Fruit fly (Drosophila melanogaster): ENCODE measurements around the gene ppk11.

Gene ppk11

dm6 chr2L:9758856-9759255 lies 16.0 kb downstream of the ppk11 start:
- TF ChIP-seq fd96Ca (GFP tag; IDR thresholded peaks at IDR 0.05) (peak; percentile 87), EcR (GFP tag; optimal IDR thresholded peaks at IDR 0.05) (peak; percentile 45), Snoo (tag; optimal IDR thresholded peaks at IDR 0.05) (peak; percentile 2), Ets98B (GFP tag; IDR thresholded peaks at IDR 0.05) (peak; percentile 68), rn (GFP tag; IDR thresholded peaks at IDR 0.05) (peak; percentile 34; the same call in 1 of the 2 replicates), CG17806 (tag; optimal IDR thresholded peaks at IDR 0.05) (no peak), Pif1B (GFP tag; optimal IDR thresholded peaks at IDR 0.05) (peak; percentile 15), D1 (tag; optimal IDR thresholded peaks at IDR 0.05) (no peak), CG12605 (GFP tag; IDR thresholded peaks at IDR 0.05) (peak; percentile 33; the same call in 1 of the 2 replicates), CG9948 (tag; optimal IDR thresholded peaks at IDR 0.05) (no peak), CG15710 (tag; optimal IDR thresholded peaks at IDR 0.05) (peak; percentile 35), CG4496 (GFP tag; IDR thresholded peaks at IDR 0.05) (peak; percentile 51), CG32121 (GFP tag; IDR thresholded peaks at IDR 0.05) (peak; percentile 63)

- TF ChIP-seq Pif1B (GFP tag; optimal IDR thresholded peaks at IDR 0.05) (peak; percentile 85), CG12605 (GFP tag; IDR thresholded peaks at IDR 0.05) (peak; percentile 73; the same call in 1 of the 2 replicates), CG32121 (GFP tag; IDR thresholded peaks at IDR 0.05) (peak; percentile 82), CG8301 (tag; optimal IDR thresholded peaks at IDR 0.05) (peak; percentile 71), EcR (GFP tag; optimal IDR thresholded peaks at IDR 0.05) (no peak), CG10348 (GFP tag; IDR thresholded peaks at IDR 0.05) (peak; percentile 64; the same call in 1 of the 2 replicates), CG13204 (GFP tag; optimal IDR thresholded peaks at IDR 0.05) (no peak), fd96Ca (GFP tag; IDR thresholded peaks at IDR 0.05) (peak; percentile 89), rn (GFP tag; IDR thresholded peaks at IDR 0.05) (peak; percentile 85), CG17806 (tag; optimal IDR thresholded peaks at IDR 0.05) (peak; percentile 70), CG8159 (tag; optimal IDR thresholded peaks at IDR 0.05) (peak; percentile 73), CG14655 (GFP tag; optimal IDR thresholded peaks at IDR 0.05) (peak; percentile 80), CG4496 (GFP tag; IDR thresholded peaks at IDR 0.05) (peak; percentile 89), CG9948 (tag; optimal IDR thresholded peaks at IDR 0.05) (peak; percentile 62), D1 (tag; optimal IDR thresholded peaks at IDR 0.05) (peak; percentile 37), CG15710 (tag; optimal IDR thresholded peaks at IDR 0.05) (peak; percentile 51), gl (tag; optimal IDR thresholded peaks at IDR 0.05) (no peak), Snoo (tag; optimal IDR thresholded peaks at IDR 0.05) (peak; percentile 78), Pif1A (GFP tag; optimal IDR thresholded peaks at IDR 0.05) (peak; percentile 94), CG34367 (tag; optimal IDR thresholded peaks at IDR 0.05) (peak; percentile 56), Ets98B (GFP tag; IDR thresholded peaks at IDR 0.05) (peak; percentile 90)
Measured at dm6 chr2L:9757990-9758814, 16.6 kb downstream of the ppk11 start, which contains the start of gene zf30C. Gene zf30C (plus strand): TSS chr2L:9758342.

DNA sequence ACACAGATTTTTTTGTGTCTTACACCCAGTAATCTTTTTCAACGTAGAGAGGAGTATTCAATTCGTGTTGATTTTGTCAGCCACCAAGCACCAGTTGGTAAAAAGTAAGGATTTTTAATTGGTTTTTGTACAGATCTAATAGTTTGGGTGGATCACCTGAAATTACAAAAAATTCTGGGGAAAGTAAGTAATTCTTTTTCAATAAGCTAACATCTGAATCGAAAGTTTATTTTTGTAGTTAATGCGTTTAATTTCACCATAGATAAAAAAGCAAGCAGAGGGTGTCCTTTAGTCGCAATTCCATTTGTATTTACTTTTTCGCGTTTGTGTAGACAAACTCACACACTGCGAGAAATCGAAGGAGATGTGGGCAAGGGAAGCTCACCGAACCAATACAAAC lies 20.0 kb downstream of the ppk11 start:
- TF ChIP-seq Ets98B (GFP tag; IDR thresholded peaks at IDR 0.05) (no peak), CG8159 (tag; optimal IDR thresholded peaks at IDR 0.05) (peak; percentile 37), CG17806 (tag; optimal IDR thresholded peaks at IDR 0.05) (no peak), CG32121 (GFP tag; IDR thresholded peaks at IDR 0.05) (no peak), rn (GFP tag; IDR thresholded peaks at IDR 0.05) (no peak), CG13204 (GFP tag; optimal IDR thresholded peaks at IDR 0.05) (no peak), D1 (tag; optimal IDR thresholded peaks at IDR 0.05) (no peak), CG34367 (tag; optimal IDR thresholded peaks at IDR 0.05) (no peak), Pif1B (GFP tag; optimal IDR thresholded peaks at IDR 0.05) (no peak), EcR (GFP tag; optimal IDR thresholded peaks at IDR 0.05) (no peak), CG14655 (GFP tag; optimal IDR thresholded peaks at IDR 0.05) (peak; percentile 13), CG8301 (tag; optimal IDR thresholded peaks at IDR 0.05) (no peak), CG10348 (GFP tag; IDR thresholded peaks at IDR 0.05) (no peak), CG4496 (GFP tag; IDR thresholded peaks at IDR 0.05) (no peak), Pif1A (GFP tag; optimal IDR thresholded peaks at IDR 0.05) (no peak), Snoo (tag; optimal IDR thresholded peaks at IDR 0.05) (no peak), CG12605 (GFP tag; IDR thresholded peaks at IDR 0.05) (no peak), CG9948 (tag; optimal IDR thresholded peaks at IDR 0.05) (no peak), CG15710 (tag; optimal IDR thresholded peaks at IDR 0.05) (peak; percentile 30), fd96Ca (GFP tag; IDR thresholded peaks at IDR 0.05) (no peak)

DNA sequence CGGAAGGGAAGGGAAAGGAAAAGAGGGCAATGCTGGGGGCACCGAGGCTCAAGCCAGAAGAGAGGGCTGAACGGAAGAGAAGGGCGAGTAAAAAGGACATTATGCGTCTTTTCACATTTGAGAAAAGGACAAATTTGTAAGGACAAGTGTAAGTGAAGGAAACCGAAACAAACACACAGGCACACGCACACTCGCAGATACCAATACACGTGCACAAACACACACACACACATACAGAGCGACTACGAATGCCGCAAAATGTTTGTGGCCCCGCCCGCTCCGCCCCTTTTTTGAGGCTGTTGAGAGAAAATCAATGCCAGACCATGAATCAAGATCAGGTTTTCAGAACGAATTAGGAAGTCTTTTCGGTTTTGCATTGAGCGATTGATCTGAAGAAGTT lies 21.5 kb downstream of the ppk11 start:
- TF ChIP-seq CG12605 (GFP tag; IDR thresholded peaks at IDR 0.05) (no peak), Snoo (tag; optimal IDR thresholded peaks at IDR 0.05) (no peak), D1 (tag; optimal IDR thresholded peaks at IDR 0.05) (no peak), CG32121 (GFP tag; IDR thresholded peaks at IDR 0.05) (no peak), EcR (GFP tag; optimal IDR thresholded peaks at IDR 0.05) (no peak), CG8159 (tag; optimal IDR thresholded peaks at IDR 0.05) (no peak), CG34367 (tag; optimal IDR thresholded peaks at IDR 0.05) (no peak), CG13204 (GFP tag; optimal IDR thresholded peaks at IDR 0.05) (no peak), rn (GFP tag; IDR thresholded peaks at IDR 0.05) (no peak), CG15710 (tag; optimal IDR thresholded peaks at IDR 0.05) (no peak), gl (tag; optimal IDR thresholded peaks at IDR 0.05) (no peak), CG17806 (tag; optimal IDR thresholded peaks at IDR 0.05) (no peak), CG14655 (GFP tag; optimal IDR thresholded peaks at IDR 0.05) (no peak), CG4496 (GFP tag; IDR thresholded peaks at IDR 0.05) (no peak), CG10348 (GFP tag; IDR thresholded peaks at IDR 0.05) (no peak), CG9948 (tag; optimal IDR thresholded peaks at IDR 0.05) (no peak)

- TF ChIP-seq CG32121 (GFP tag; IDR thresholded peaks at IDR 0.05) (no peak), CG4496 (GFP tag; IDR thresholded peaks at IDR 0.05) (peak; percentile 22; the same call in 1 of the 3 replicates)
Measured at dm6 chr2L:9749745-9750144, 25.1 kb downstream of the ppk11 start, which contains the start of gene Cyp4e3. Gene Cyp4e3 (minus strand): TSS chr2L:9750071.

All from whole organism, pupa.